Fruit fly (Drosophila melanogaster): Measurements from ENCODE around the gene pelo.

Gene pelo

DNA sequence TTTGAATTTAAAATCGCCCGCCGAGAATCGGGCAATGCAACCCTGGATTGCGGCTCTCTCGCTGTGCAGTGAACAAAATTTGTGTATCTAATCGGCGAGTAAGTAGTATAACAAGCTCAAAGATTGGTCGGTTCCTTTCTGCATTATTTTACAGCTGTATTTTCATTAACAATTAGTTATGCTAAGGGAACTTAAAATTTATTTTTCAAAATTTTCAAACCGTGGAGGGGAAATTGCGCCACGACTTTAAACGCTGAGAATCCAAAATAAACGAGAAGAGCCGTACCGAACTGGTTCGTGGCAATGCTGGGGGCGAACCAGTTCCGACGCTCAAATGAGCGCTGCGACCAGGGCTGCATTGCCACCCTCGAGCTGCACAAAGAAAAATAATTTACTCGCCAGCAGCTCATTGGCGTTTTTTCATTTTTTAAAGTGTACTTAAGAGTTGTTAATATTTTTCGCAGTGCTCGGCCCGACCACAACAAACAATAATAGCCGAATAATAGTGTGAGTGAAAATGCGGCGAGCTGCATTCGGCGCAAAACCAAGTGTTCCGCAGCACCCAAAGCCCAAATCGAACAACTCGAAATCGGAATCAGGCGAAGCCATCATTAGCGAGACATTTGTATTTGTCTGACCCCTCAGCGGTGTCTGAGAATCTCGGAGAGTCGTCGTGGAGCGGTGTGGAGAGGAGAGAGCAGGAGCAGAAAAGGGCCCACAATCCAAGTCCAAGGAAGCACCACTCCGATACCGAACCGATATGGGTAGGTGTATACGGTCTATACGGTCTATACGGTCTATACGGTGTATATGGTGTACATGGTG, 57.6 kb downstream of the pelo start, which contains the start of gene zf30C (continued):
- TF ChIP-seq exex (tag; optimal IDR thresholded peaks at IDR 0.05) (peak; percentile 37), Ravus (GFP tag; IDR thresholded peaks at IDR 0.05) (peak; percentile 14; the same call in 1 of the 2 replicates), Fer1 (GFP tag; optimal IDR thresholded peaks at IDR 0.05) (peak; percentile 67), CG7839 (tag; optimal IDR thresholded peaks at IDR 0.05) (peak; percentile 76), HHEX (GFP tag; optimal IDR thresholded peaks at IDR 0.05) (peak; percentile 80), Kr (GFP tag; optimal IDR thresholded peaks at IDR 0.05) (no peak), CG13287 (GFP tag; IDR thresholded peaks at IDR 0.05; ENCODE audit: partially characterized antibody) (peak; percentile 66), yki (optimal IDR thresholded peaks at IDR 0.05) (no peak), disco-r (GFP tag; optimal IDR thresholded peaks at IDR 0.05) (peak; percentile 62), pho (GFP tag; optimal IDR thresholded peaks at IDR 0.05) (peak; percentile 88), CG18476 (GFP tag; optimal IDR thresholded peaks at IDR 0.05) (peak; percentile 47), da (GFP tag; optimal IDR thresholded peaks at IDR 0.05) (peak; percentile 70), shn (GFP tag; optimal IDR thresholded peaks at IDR 0.05) (peak; percentile 93), CG4360 (GFP tag; IDR thresholded peaks at IDR 0.05) (peak; percentile 73), CG17385 (GFP tag; optimal IDR thresholded peaks at IDR 0.05) (peak; percentile 73), Nf-YB (GFP tag; optimal IDR thresholded peaks at IDR 0.05) (peak; percentile 33), dan (GFP tag; IDR thresholded peaks at IDR 0.05) (peak; percentile 61), Dek (tag; optimal IDR thresholded peaks at IDR 0.05) (peak; percentile 64), CG42726 (GFP tag; IDR thresholded peaks at IDR 0.05; ENCODE audit: partially characterized antibody) (peak; percentile 57; the same call in 1 of the 2 replicates), chn (GFP tag; optimal IDR thresholded peaks at IDR 0.05) (peak; percentile 95), gfzf (GFP tag; optimal IDR thresholded peaks at IDR 0.05) (peak; percentile 22), ham (GFP tag; IDR thresholded peaks at IDR 0.05) (0 out of 2 replicates have a peak, but pooled peaks have one; percentile 23), bbx (GFP tag; IDR thresholded peaks at IDR 0.05; ENCODE audit: partially characterized antibody) (peak; percentile 45; the same call in 1 of the 2 replicates), CG10209 (GFP tag; optimal IDR thresholded peaks at IDR 0.05) (peak; percentile 66), wor (GFP tag; IDR thresholded peaks at IDR 0.05) (peak; percentile 54; the same call in 1 of the 2 replicates), insv (GFP tag; optimal IDR thresholded peaks at IDR 0.05) (peak in 1 of 2 experiments; percentile 56), Scr (GFP tag; IDR thresholded peaks at IDR 0.05; ENCODE audit: partially characterized antibody) (peak; percentile 51), Six4 (GFP tag; optimal IDR thresholded peaks at IDR 0.05) (peak; percentile 79), Xrp1 (GFP tag; IDR thresholded peaks at IDR 0.05) (peak; percentile 76), Ssrp (tag; optimal IDR thresholded peaks at IDR 0.05) (peak; percentile 76), CG9215 (GFP tag; IDR thresholded peaks at IDR 0.05) (peak; percentile 84), Trl (optimal IDR thresholded peaks at IDR 0.05) (peak; percentile 43 to 49), Trl (GFP tag; optimal IDR thresholded peaks at IDR 0.05) (peak; percentile 95), CG10321 (GFP tag; IDR thresholded peaks at IDR 0.05) (peak; percentile 57; the same call in 1 of the 2 replicates), CG2199 (GFP tag; IDR thresholded peaks at IDR 0.05) (peak; percentile 79; the same call in 2 of the 3 replicates), CG15696 (tag; optimal IDR thresholded peaks at IDR 0.05) (peak; percentile 65), CG9609 (GFP tag; optimal IDR thresholded peaks at IDR 0.05) (peak; percentile 94), btn (GFP tag; optimal IDR thresholded peaks at IDR 0.05) (peak; percentile 16), Deaf1 (tag; optimal IDR thresholded peaks at IDR 0.05) (no peak), MTF-1 (GFP tag; optimal IDR thresholded peaks at IDR 0.05; ENCODE audit: borderline replicate concordance) (peak; percentile 72), oc (tag; optimal IDR thresholded peaks at IDR 0.05) (peak; percentile 42), MESR4 (GFP tag; optimal IDR thresholded peaks at IDR 0.05) (peak; percentile 66), Hr51 (GFP tag; optimal IDR thresholded peaks at IDR 0.05) (peak; percentile 61 to 92), CG3281 (GFP tag; optimal IDR thresholded peaks at IDR 0.05) (peak; percentile 77), fru (optimal IDR thresholded peaks at IDR 0.05) (peak; percentile 57), CG18764 (GFP tag; optimal IDR thresholded peaks at IDR 0.05) (peak; percentile 78), CG14860 (GFP tag; IDR thresholded peaks at IDR 0.05; ENCODE audit: partially characterized antibody) (no peak), CG13424 (tag; optimal IDR thresholded peaks at IDR 0.05) (peak; percentile 84)
